Worm (Caenorhabditis elegans) whole organism, L3 larva: ENCODE data around the gene Y116A8C.37.

Experiments used
- R02D3.7 ChIP-seq: fragments of 150-350 bp; optimal IDR thresholded peaks from 2 replicates; lab custom pipeline; 2014; ENCODE audit warnings: missing biosample characterization, missing genetic modification characterization
- ZK546.5 ChIP-seq: sonication (generic microtip); optimal IDR thresholded peaks from 2 replicates; lab custom pipeline; 2017; ENCODE audit warnings: missing biosample characterization, missing genetic modification characterization
- aly-2 ChIP-seq: fragments of 150-350 bp; optimal IDR thresholded peaks from 2 replicates; lab custom pipeline; 2014; ENCODE audit warnings: missing biosample characterization, missing genetic modification characterization
- ama-1 ChIP-seq: fragments of 150-350 bp; optimal IDR thresholded peaks from 2 replicates; lab custom pipeline; 2018
- ceh-16 ChIP-seq: sonication (generic microtip); optimal IDR thresholded peaks from 2 replicates; lab custom pipeline; 2017; ENCODE audit warnings: missing biosample characterization, missing genetic modification characterization
- ceh-28 ChIP-seq: fragments of 150-350 bp; optimal IDR thresholded peaks from 2 replicates; lab custom pipeline; 2014; ENCODE audit warnings: missing biosample characterization, missing genetic modification reagents, missing genetic modification characterization
- egl-27 ChIP-seq: sonication (generic microtip); optimal IDR thresholded peaks from 4 replicates; lab custom pipeline; 2017; ENCODE audit warnings: missing biosample characterization, missing genetic modification reagents, missing genetic modification characterization
- elt-1 ChIP-seq: fragments of 150-350 bp; optimal IDR thresholded peaks from 2 replicates; lab custom pipeline; 2014; ENCODE audit warnings: missing biosample characterization, missing genetic modification characterization
- elt-2 ChIP-seq: sonication (generic microtip); optimal IDR thresholded peaks from 2 replicates; lab custom pipeline; 2016; ENCODE audit warnings: missing genetic modification reagents, mild to moderate bottlenecking, missing genetic modification characterization, missing compliant biosample characterization
- elt-3 ChIP-seq, 3 experiments: fragments of 150-350 bp in 1 of 3; sonication (generic microtip) in 2 of 3; optimal IDR thresholded peaks; 2 replicates in 2 of 3; 4 replicates in 1 of 3; lab custom pipeline; 2014 to 2017; ENCODE audit warnings: missing biosample characterization in 3 of 3, missing genetic modification characterization in 3 of 3
- eor-1 ChIP-seq, 2 experiments: fragments of 150-350 bp; optimal IDR thresholded peaks; 2 replicates each; lab custom pipeline; 2014 to 2018; ENCODE audit warnings: missing biosample characterization in 2 of 2, missing genetic modification characterization in 2 of 2
- fkh-10 ChIP-seq: sonication (generic microtip); optimal IDR thresholded peaks from 2 replicates; lab custom pipeline; 2017; ENCODE audit warnings: missing biosample characterization, missing genetic modification reagents, missing genetic modification characterization
- fkh-2 ChIP-seq: fragments of 150-350 bp; optimal IDR thresholded peaks from 2 replicates; lab custom pipeline; 2014; ENCODE audit warnings: missing biosample characterization, missing genetic modification reagents, missing genetic modification characterization
- fos-1 ChIP-seq: fragments of 150-350 bp; optimal IDR thresholded peaks from 2 replicates; lab custom pipeline; 2014; ENCODE audit warnings: missing biosample characterization, missing genetic modification characterization
- hmg-11 ChIP-seq: sonication (generic microtip); optimal IDR thresholded peaks from 2 replicates; lab custom pipeline; 2016; ENCODE audit warnings: missing genetic modification characterization, missing compliant biosample characterization
- lin-39 ChIP-seq: fragments of 150-350 bp; optimal IDR thresholded peaks from 2 replicates; lab custom pipeline; 2018; ENCODE audit warnings: missing biosample characterization, missing genetic modification reagents, missing genetic modification characterization
- mdl-1 ChIP-seq: fragments of 150-350 bp; optimal IDR thresholded peaks from 2 replicates; lab custom pipeline; 2014; ENCODE audit warnings: missing biosample characterization, missing genetic modification characterization
- nfya-1 ChIP-seq: sonication (generic microtip); optimal IDR thresholded peaks from 2 replicates; lab custom pipeline; 2017; ENCODE audit warnings: missing genetic modification characterization, mild to moderate bottlenecking, missing compliant biosample characterization, antibody characterized with exemption, moderate library complexity; ENCODE audit not compliant: insufficient read depth
- nhr-11 ChIP-seq: fragments of 150-350 bp; optimal IDR thresholded peaks from 2 replicates; lab custom pipeline; 2014; ENCODE audit warnings: missing biosample characterization, missing genetic modification characterization
- nhr-12 ChIP-seq: fragments of 150-350 bp; optimal IDR thresholded peaks from 2 replicates; lab custom pipeline; 2014; ENCODE audit warnings: missing biosample characterization, missing genetic modification characterization
- nhr-23 ChIP-seq: fragments of 150-350 bp; optimal IDR thresholded peaks from 2 replicates; lab custom pipeline; 2014; ENCODE audit warnings: missing biosample characterization, missing genetic modification reagents, missing genetic modification characterization
- nhr-25 ChIP-seq: sonication (generic microtip); optimal IDR thresholded peaks from 2 replicates; lab custom pipeline; 2017; ENCODE audit warnings: missing biosample characterization, missing genetic modification characterization
- nhr-28 ChIP-seq: fragments of 150-350 bp; optimal IDR thresholded peaks from 2 replicates; lab custom pipeline; 2014; ENCODE audit warnings: missing biosample characterization, missing genetic modification characterization
- nhr-67 ChIP-seq: fragments of 150-350 bp; optimal IDR thresholded peaks from 2 replicates; lab custom pipeline; 2014; ENCODE audit warnings: missing biosample characterization, missing genetic modification characterization
- nhr-76 ChIP-seq: fragments of 150-350 bp; sonication (generic microtip); optimal IDR thresholded peaks from 5 replicates; lab custom pipeline; 2014; ENCODE audit warnings: missing biosample characterization, missing genetic modification characterization
- pha-4 ChIP-seq: fragments of 150-350 bp; optimal IDR thresholded peaks from 2 replicates; lab custom pipeline; 2014; ENCODE audit warnings: missing biosample characterization, missing genetic modification reagents, missing genetic modification characterization
- pqm-1 ChIP-seq: fragments of 150-350 bp; optimal IDR thresholded peaks from 2 replicates; lab custom pipeline; 2017; ENCODE audit warnings: missing biosample characterization, missing genetic modification characterization, inconsistent platforms
- sea-2 ChIP-seq: fragments of 150-350 bp; sonication (generic microtip); optimal IDR thresholded peaks from 4 replicates; lab custom pipeline; 2014; ENCODE audit warnings: missing biosample characterization, missing genetic modification reagents, missing genetic modification characterization
- tbx-2 ChIP-seq: sonication (generic microtip); optimal IDR thresholded peaks from 2 replicates; lab custom pipeline; 2016; ENCODE audit warnings: mild to moderate bottlenecking, missing genetic modification characterization, missing compliant biosample characterization
- unc-39 ChIP-seq: sonication (generic microtip); optimal IDR thresholded peaks from 4 replicates; lab custom pipeline; 2017; ENCODE audit warnings: missing biosample characterization, missing genetic modification characterization
- unc-62 ChIP-seq: fragments of 150-350 bp; sonication (generic microtip); optimal IDR thresholded peaks from 4 replicates; lab custom pipeline; 2014; ENCODE audit warnings: missing biosample characterization, missing genetic modification reagents, missing genetic modification characterization
- zag-1 ChIP-seq: fragments of 150-350 bp; optimal IDR thresholded peaks from 2 replicates; lab custom pipeline; 2014; ENCODE audit warnings: missing biosample characterization, missing genetic modification characterization
- ztf-4 ChIP-seq: fragments of 150-350 bp; optimal IDR thresholded peaks from 2 replicates; lab custom pipeline; 2014; ENCODE audit warnings: missing biosample characterization, missing genetic modification characterization

Gene Y116A8C.37

ce11 chrIV:17150871-17151270 lies 19.9 kb upstream of the Y116A8C.37 start, which contains the start of gene Y116A8C.40:
Gene Y116A8C.40, minus strand, starts transcription at chrIV:17150971.
- TF ChIP-seq unc-62 (GFP tag; lab: Kevin White, UChicago): no peak
- no peak for TF ChIP-seq aly-2
- no peak for TF ChIP-seq elt-3 (tag; optimal IDR thresholded peaks at IDR 0.05; lab: Kevin White, UChicago)
- TF ChIP-seq fkh-10 (GFP tag; lab: Kevin White, UChicago): no peak
- no peak for TF ChIP-seq fos-1
- no peak for TF ChIP-seq nhr-76

- no peak for TF ChIP-seq pha-4
- TF ChIP-seq sea-2 (GFP tag; lab: Kevin White, UChicago): no peak
- TF ChIP-seq nhr-25 (tag; lab: Kevin White, UChicago): no peak
- TF ChIP-seq nhr-76: no peak
- no peak for TF ChIP-seq ceh-16 (tag; lab: Kevin White, UChicago)
- no peak for TF ChIP-seq ama-1 (lab: Kevin White, UChicago)
- no peak for TF ChIP-seq elt-3 (tag; optimal IDR thresholded peaks at IDR 0.05; lab: Kevin White, UChicago)
Observed at ce11 chrIV:17150418-17150817, 19.5 kb upstream of the Y116A8C.37 start.

- TF ChIP-seq elt-2 (tag; lab: Kevin White, UChicago) (no peak), nhr-28 (no peak), unc-62 (GFP tag; lab: Kevin White, UChicago) (no peak), fkh-10 (GFP tag; lab: Kevin White, UChicago) (no peak), fkh-2 (no peak), fos-1 (no peak), tbx-2 (tag; lab: Kevin White, UChicago) (no peak), nhr-11 (tag; lab: Kevin White, UChicago) (no peak), elt-1 (tag; lab: Kevin White, UChicago) (no peak), eor-1 (tag; optimal IDR thresholded peaks at IDR 0.05; lab: Kevin White, UChicago) (no peak), unc-39 (tag; lab: Kevin White, UChicago) (no peak), nhr-12 (tag; lab: Kevin White, UChicago) (no peak), nhr-67 (no peak), hmg-11 (no peak), egl-27 (tag; lab: Kevin White, UChicago) (no peak)
Observed at ce11 chrIV:17126512-17126911, 4.4 kb downstream of the Y116A8C.37 start.

ce11 chrIV:17125967-17126366 lies 5.0 kb downstream of the Y116A8C.37 start:
- TF ChIP-seq nhr-28 (no peak), unc-39 (tag; lab: Kevin White, UChicago) (no peak), nhr-23 (tag; lab: Kevin White, UChicago) (no peak), ceh-28 (tag; lab: Kevin White, UChicago) (no peak), zag-1 (no peak), fos-1 (no peak), mdl-1 (tag; lab: Kevin White, UChicago) (no peak), ztf-4 (no peak), aly-2 (no peak), fkh-2 (no peak), nhr-76 (no peak), fkh-10 (GFP tag; lab: Kevin White, UChicago) (no peak), pqm-1 (tag; lab: Kevin White, UChicago) (no peak), R02D3.7 (tag; lab: Kevin White, UChicago) (no peak), ZK546.5 (tag; lab: Kevin White, UChicago) (no peak)

- TF ChIP-seq lin-39 (tag; lab: Kevin White, UChicago): no peak
- peak; percentile 24 for TF ChIP-seq nfya-1 (tag; lab: Kevin White, UChicago)
- TF ChIP-seq, all 47 proteins: peak for 1
Observed at ce11 chrIV:17121058-17121773, 9.7 kb downstream of the Y116A8C.37 start.
